Worm (Caenorhabditis elegans) whole organism, L4/young adult: Measurements from ENCODE around the gene atf-2.

Experiments
- W03F9.2 ChIP-seq: fragments of 150-350 bp; optimal IDR thresholded peaks from 2 replicates; lab custom pipeline; 2014; ENCODE audit warnings: missing biosample characterization, missing genetic modification characterization
- dao-5 ChIP-seq: sonication (generic microtip); optimal IDR thresholded peaks from 2 replicates; lab custom pipeline; 2016; ENCODE audit warnings: missing genotype, missing genetic modification characterization, moderate library complexity, missing compliant biosample characterization
- him-1 ChIP-seq: sonication (generic microtip); optimal IDR thresholded peaks from 2 replicates; lab custom pipeline; 2016; ENCODE audit warnings: missing genotype, missing genetic modification reagents, missing genetic modification characterization, missing compliant biosample characterization

Gene atf-2

DNA sequence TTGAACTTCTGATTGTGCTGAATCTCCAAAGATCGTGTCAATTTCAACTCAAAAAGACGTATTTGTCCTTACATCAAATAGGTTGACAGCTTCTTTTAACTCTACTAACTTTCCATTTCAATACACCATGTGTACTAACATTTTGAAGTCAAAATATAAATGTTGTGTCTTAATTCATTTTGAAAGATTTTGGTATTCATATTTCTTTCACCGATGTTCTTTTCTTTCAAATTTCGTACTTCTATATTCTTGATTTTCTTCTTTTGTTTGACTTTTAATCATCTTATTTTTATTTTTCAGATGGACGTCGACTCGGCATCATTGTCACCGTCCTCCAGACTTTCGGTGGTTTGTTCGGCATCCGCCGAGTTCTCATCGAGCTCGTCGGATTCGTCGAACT lies at the start of gene atf-2:
atf-2 (plus strand) TSS at position 301 of the 400 bp plus-strand sequence.
- TF ChIP-seq dao-5 = no peak
- no peak for TF ChIP-seq him-1 (tag; lab: Kevin White, UChicago)
- no peak for TF ChIP-seq W03F9.2 (tag; lab: Kevin White, UChicago)

DNA sequence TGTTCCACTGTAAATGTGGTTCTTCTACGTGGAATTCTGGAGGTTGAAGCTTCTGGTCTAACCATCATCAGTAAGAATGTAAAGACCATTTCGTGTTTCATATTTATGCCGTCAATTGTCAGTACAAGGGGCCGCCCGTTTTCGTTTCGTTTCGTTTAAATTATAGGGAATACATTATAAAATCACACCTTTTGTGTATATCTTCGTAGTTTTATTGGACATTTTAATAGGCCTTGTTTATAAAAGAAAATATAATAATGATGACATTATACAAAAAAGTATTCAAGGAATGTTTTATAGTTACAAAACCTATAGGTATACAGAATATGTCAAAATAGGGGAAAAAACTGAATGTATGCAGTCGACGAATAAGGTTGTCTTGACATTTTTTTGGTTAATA lies 48.1 kb upstream of the atf-2 start, which contains the start of gene ceh-7:
ceh-7 (minus strand) TSS at position 101 of the 400 bp plus-strand sequence.
- TF ChIP-seq W03F9.2 (tag; lab: Kevin White, UChicago) (no peak), dao-5 (no peak), him-1 (tag; lab: Kevin White, UChicago) (no peak)

DNA sequence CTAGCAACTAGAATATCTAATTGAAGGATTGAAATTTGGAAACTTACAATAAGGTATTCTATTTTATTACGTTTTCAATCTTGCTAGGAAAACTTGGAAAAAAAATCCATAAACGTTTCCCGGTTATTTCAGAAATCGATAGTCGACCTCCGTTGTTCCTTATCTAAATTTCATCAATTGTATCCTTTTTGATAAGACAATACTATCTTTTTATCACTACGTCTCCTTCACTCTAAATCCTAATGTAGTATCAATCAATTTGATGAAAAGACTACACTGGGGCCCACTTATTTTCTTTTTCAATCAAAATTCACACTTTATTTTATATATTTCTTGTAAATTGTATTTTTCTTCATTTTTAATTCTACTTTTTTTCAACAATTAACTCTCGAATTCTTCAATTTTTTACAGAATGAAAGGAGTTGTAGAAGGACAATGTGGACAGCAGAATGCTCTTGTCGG lies 47.3 kb upstream of the atf-2 start, which contains the start of gene prx-5:
prx-5 (plus strand) TSS at position 412 of the 462 bp plus-strand sequence.
- TF ChIP-seq him-1 (tag; lab: Kevin White, UChicago) = no peak
- no peak for TF ChIP-seq dao-5
- no peak for TF ChIP-seq W03F9.2 (tag; lab: Kevin White, UChicago)

DNA sequence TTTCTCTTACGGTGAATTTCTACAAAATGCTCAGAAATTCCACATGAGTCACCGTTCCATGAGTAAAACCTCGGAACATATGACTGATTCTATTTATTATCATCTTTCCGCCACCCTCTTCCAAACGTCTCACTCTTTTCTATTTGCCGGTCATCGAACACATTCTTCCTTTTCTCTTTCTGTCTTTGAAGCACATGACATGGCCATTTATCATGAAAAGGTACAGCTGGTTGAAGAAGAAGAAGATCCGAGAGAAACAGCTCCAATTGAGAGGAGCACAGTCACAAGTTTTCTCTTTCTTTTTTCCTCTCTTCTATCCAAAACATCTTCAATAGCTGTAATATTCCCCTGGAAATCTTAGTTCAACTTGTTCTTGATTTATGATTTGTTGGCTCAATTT lies 44.8 kb upstream of the atf-2 start, which contains the start of gene cup-16:
cup-16 (plus strand) TSS at position 132 of the 400 bp plus-strand sequence.
- TF ChIP-seq dao-5 = no peak
- TF ChIP-seq him-1 (tag; lab: Kevin White, UChicago) = no peak
- no peak for TF ChIP-seq W03F9.2 (tag; lab: Kevin White, UChicago)

DNA sequence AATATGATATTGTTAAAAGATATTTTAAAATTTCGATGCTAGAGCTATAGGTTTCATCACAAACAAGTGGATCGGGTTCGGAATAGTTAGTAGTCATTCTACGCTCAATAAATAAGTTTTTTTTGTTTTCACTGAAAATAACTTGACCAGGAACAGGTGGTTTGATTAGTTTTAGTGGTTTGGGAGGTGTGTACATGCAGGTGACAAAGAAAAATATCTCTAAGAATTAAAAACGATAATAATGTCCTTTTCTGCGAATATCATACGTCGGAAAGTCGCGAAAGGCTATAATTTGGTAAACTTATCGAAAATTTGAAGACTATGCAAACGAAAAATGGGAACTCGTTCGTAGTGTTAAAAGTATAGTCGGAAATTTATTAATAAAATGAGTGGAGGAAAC lies 41.5 kb upstream of the atf-2 start, which contains the start of gene srg-15:
srg-15 (minus strand) TSS at position 101 of the 400 bp plus-strand sequence.
- TF ChIP-seq him-1 (tag; lab: Kevin White, UChicago) (no peak), dao-5 (no peak), W03F9.2 (tag; lab: Kevin White, UChicago) (no peak)

DNA sequence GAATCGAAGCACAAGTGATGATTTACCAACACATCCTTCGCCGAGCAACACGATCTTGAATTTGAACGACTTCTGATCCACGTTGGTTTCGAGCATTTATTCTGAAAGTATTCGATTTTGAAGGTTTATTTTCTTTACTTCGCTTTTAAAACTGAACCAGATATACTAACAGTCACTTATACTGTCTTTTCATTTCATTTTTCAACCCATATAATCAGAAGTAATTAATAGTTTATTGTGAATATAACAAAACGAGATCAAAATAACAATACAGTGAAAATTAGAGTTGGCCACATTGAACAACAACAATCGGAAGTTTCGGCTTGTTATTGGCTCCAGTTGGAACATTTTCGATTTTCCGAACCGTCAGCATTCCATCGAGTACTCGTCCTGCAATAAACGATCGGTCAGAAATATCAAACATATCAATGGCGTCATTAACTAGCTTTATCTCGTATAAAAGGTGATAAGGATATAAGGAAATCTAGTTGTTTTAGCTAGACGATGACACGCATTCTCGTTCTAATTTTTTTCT lies 36.8 kb upstream of the atf-2 start, which contains the start of the genes rab-21 and T01B7.13:
rab-21 (minus strand) TSS at position 101 of the 535 bp plus-strand sequence.
T01B7.13 (plus strand) TSS at position 485 of the 535 bp plus-strand sequence.
- TF ChIP-seq dao-5 (no peak), W03F9.2 (tag; lab: Kevin White, UChicago) (no peak), him-1 (tag; lab: Kevin White, UChicago) (no peak)

DNA sequence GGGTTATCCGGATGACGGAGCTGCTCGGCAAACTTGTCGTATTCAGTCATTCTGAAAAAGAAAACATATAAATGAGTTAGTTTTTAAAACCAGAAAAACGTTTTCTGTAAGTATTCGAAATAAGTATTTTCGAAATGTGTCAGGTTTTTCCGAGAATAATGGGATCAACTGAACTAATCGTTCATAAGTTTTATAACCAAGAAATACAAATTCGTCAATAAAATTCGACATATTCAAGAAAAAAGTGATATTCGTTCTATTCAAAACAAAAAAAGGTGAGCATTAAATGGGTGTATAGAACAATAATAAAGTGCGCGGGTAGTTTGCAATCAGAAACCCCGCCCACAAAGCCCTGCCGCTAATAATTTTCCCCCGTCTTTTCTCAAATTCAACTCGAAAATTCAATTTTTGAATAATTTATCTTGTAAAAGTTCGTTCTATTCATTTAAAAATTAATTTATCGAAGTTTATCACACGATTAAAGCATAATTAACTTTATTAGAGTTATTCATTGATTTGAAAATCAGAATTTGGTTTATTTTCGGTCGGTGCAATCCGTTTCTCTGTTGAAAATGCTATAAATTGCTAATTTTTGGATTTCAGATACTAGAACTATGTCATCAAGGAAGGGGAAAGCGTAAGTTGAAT lies 35.4 kb upstream of the atf-2 start, which contains the start of the genes cyn-11 and T01B7.5:
cyn-11 (minus strand) TSS at position 51 of the 648 bp plus-strand sequence.
T01B7.5 (plus strand) TSS at position 598 of the 648 bp plus-strand sequence.
- peak; percentile 39 for TF ChIP-seq W03F9.2 (tag; lab: Kevin White, UChicago)
- no peak for TF ChIP-seq him-1 (tag; lab: Kevin White, UChicago)

DNA sequence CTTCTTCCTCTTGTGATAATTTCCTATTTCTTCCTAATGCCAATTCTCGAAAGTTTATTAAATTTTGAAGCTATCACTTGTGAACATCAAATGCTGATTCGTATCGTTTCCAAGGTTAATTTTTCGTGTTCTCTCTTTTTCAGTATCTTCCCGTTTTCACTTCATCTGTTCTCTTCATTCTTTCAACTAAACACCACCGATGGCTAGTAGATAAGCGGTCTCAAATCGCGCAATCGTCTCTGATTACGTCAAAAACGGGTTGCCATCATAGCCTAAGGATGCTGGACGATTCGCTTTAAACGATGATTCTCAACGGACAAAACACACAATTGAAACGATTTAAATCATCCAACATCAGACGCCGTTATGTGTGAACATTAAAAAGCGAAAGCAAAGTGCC lies 34.2 kb upstream of the atf-2 start:
- TF ChIP-seq W03F9.2 (tag; lab: Kevin White, UChicago) = no peak
- no peak for TF ChIP-seq him-1 (tag; lab: Kevin White, UChicago)
- no peak for TF ChIP-seq dao-5

DNA sequence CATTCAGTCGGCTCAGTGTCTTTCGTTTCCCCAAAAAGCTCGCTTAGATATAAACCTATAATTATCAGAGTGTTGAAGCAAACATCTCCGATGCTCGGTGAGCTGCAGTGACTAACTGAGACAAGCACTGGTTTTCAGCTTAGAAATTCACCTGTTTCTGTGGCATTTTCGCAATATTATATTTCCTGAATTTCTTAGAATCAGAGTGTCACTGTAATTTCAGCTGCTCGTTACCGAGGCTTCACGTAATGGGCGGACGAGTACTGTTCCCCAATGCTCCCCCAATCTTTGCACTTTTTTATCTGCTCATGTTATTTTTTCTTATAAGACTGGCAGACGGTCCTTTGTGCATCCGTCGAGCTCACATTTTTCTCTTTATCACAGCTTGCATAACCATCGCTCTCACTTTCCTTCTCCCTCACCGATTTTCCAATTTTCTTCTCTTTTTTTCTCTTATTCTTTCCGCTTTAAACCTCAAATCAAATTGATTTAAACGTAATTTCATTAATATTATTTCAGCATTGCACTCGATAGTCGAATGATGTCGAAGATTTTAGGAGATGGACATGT lies 29.7 kb upstream of the atf-2 start, which contains the start of gene trcs-2:
trcs-2 (plus strand) TSS at position 520 of the 570 bp plus-strand sequence.
- TF ChIP-seq W03F9.2 (tag; lab: Kevin White, UChicago) (no peak), him-1 (tag; lab: Kevin White, UChicago) (no peak)

DNA sequence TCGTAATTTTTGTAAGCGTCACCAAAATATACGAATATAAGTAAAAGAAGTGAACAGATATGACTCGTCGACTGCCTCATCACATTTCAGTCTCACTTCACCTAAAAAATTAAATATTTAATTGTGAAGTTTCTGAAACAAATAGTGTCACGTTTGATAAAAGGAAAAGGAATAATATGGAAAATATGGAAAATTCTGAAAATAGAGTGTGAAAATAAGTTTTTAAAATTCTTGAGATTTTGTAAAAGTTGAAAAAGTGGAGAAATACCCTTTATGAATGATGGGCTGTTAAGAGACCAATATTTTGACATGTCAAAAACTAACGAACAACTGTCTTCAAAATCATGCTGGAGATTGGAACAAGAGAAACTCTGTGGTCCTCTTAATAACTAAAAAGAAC lies 25.1 kb upstream of the atf-2 start, which contains the start of gene T01B7.9:
T01B7.9 (minus strand) TSS at position 101 of the 400 bp plus-strand sequence.
- TF ChIP-seq him-1 (tag; lab: Kevin White, UChicago) (no peak), dao-5 (no peak), W03F9.2 (tag; lab: Kevin White, UChicago) (no peak)

DNA sequence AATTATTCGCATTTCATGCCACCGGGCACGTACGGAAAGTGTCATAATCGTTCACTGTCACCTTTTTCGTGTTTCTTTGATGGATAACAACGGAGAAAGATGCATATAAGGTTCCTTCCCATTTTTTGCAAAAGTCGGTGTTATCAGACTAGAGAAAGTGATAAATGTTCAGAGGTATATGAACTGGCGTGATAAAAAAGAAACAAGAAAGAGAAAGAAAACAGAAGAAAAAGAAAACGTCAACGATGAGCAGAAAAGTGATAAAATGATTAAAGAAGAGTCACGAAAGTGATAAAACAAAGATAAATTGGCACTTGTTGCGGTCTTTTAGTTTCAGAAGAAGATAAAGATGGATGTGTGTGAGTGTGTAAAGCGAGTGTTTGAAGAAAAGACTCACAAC lies 21.5 kb upstream of the atf-2 start:
- TF ChIP-seq W03F9.2 (tag; lab: Kevin White, UChicago) (no peak), him-1 (tag; lab: Kevin White, UChicago) (no peak), dao-5 (no peak)

DNA sequence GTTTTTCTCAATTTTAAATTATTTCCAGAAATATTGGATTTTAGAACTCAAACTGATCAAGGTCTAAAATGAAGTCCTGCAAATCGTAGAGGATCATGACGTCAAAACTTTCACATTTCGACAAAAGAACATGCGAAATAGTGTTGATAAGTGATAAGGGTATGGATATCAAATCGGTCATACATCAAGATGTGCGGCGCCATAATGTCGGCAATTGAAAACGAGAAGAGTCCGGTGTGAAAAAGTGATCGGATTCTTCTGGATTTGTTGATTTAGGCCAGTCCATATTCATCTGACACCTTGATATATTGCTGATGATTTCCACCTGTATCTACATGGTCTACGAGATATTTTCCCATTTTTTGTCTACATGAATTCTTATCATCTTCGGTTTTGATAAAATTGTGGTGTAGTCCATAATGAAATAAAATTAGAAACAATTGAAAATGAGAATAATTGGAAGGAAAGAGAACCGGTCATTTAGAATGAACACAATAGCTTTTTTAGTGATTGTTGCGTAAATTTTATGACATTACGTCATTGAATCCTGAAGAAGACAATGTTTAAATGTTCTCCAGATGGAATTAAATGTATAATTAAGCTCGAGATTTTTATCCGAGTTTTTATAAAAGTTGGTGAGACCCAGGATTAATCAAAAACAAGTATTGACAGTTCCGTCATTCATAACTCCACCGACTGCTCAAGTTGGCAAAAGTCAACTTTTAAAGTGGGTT lies 20.7 kb upstream of the atf-2 start:
- TF ChIP-seq him-1 (tag; lab: Kevin White, UChicago) (no peak), W03F9.2 (tag; lab: Kevin White, UChicago) (no peak), dao-5 (no peak)

DNA sequence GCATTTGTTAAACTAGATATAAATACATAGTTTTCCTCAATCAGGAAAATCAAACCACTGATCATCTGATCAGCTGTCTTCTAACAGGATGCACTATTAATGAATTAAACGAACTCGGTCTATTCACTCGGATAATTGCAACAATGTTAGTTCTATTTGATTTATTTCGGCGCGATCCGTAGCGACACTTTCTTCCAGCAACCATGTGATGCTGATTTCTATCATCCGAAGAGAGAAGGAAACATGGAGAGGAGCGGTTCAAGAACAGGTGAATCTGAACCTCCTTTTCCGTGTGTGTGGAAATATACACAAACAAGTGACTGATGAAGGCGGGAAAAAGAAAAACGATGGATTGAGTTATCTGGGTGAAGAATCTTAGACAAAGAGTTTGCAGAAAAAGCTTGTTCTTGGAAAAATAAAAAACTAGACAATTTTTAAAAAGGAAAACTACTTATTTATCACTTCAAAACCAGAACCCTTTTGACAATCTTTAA lies 20.0 kb upstream of the atf-2 start:
- TF ChIP-seq W03F9.2 (tag; lab: Kevin White, UChicago) (no peak), dao-5 (no peak), him-1 (tag; lab: Kevin White, UChicago) (no peak)
